Worm (Caenorhabditis elegans) whole organism, L4 larva: ENCODE measurements around the gene pde-4.

Source experiments
- F44E2.7 ChIP-seq: fragments of 200-800 bp; sonication (Bioruptor generic); IDR thresholded peaks from 2 replicates; pipeline ENCODE4 v2.1.2; 2022; ENCODE audit warnings: missing genetic modification characterization, missing compliant biosample characterization
- aha-1 ChIP-seq: fragments of 150-350 bp; peaks from one replicate; lab custom pipeline; 2014; ENCODE audit warnings: missing biosample characterization, missing genetic modification characterization

DNA sequence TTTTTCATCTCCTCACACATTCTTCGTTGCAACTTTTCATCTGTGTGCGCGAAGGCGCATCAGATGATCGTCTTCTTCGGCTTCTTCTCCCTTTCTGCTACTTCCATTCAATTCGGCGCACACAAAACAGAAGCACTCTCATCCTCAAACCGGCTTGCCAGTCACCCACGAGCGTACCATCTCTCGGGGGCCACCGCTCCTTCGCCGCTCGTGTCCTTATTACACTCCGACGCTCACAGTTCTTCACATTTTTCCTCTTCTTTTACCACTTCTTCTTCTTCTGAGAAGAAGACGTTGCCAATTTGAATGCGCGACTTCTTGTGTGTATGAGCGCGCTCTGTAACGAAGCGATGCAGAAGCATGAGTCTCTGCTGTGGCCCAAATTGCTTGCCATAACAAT, 27.5 kb upstream of the pde-4 start:
- no peak for TF ChIP-seq F44E2.7 (GFP tag; lab: Robert Waterston, UW)
- TF ChIP-seq aha-1 (tag; lab: Kevin White, UChicago): peak; percentile 68
